Worm (Caenorhabditis elegans) whole organism, L3 larva: ENCODE data around the gene F10C2.3.

Experiments used
- R02D3.7 ChIP-seq: fragments of 150-350 bp; optimal IDR thresholded peaks from 2 replicates; lab custom pipeline; 2014; ENCODE audit warnings: missing biosample characterization, missing genetic modification characterization
- ZK546.5 ChIP-seq: sonication (generic microtip); optimal IDR thresholded peaks from 2 replicates; lab custom pipeline; 2017; ENCODE audit warnings: missing biosample characterization, missing genetic modification characterization
- aly-2 ChIP-seq: fragments of 150-350 bp; optimal IDR thresholded peaks from 2 replicates; lab custom pipeline; 2014; ENCODE audit warnings: missing biosample characterization, missing genetic modification characterization
- ama-1 ChIP-seq: fragments of 150-350 bp; optimal IDR thresholded peaks from 2 replicates; lab custom pipeline; 2018
- ceh-16 ChIP-seq: sonication (generic microtip); optimal IDR thresholded peaks from 2 replicates; lab custom pipeline; 2017; ENCODE audit warnings: missing biosample characterization, missing genetic modification characterization
- ceh-28 ChIP-seq: fragments of 150-350 bp; optimal IDR thresholded peaks from 2 replicates; lab custom pipeline; 2014; ENCODE audit warnings: missing biosample characterization, missing genetic modification reagents, missing genetic modification characterization
- ceh-82 ChIP-seq: fragments of 150-350 bp; optimal IDR thresholded peaks from 2 replicates; lab custom pipeline; 2014; ENCODE audit warnings: missing biosample characterization, missing genetic modification characterization
- ceh-9 ChIP-seq: sonication (generic microtip); optimal IDR thresholded peaks from 2 replicates; lab custom pipeline; 2018; ENCODE audit warnings: missing biosample characterization, missing genetic modification characterization
- daf-12 ChIP-seq: fragments of 150-350 bp; optimal IDR thresholded peaks from 2 replicates; lab custom pipeline; 2014; ENCODE audit warnings: missing biosample characterization, missing genetic modification reagents, missing genetic modification characterization
- egl-27 ChIP-seq: sonication (generic microtip); optimal IDR thresholded peaks from 4 replicates; lab custom pipeline; 2017; ENCODE audit warnings: missing biosample characterization, missing genetic modification reagents, missing genetic modification characterization
- egl-5 ChIP-seq: fragments of 150-350 bp; optimal IDR thresholded peaks from 2 replicates; lab custom pipeline; 2017; ENCODE audit warnings: missing biosample characterization, missing genetic modification reagents, missing genetic modification characterization, inconsistent platforms
- elt-2 ChIP-seq: sonication (generic microtip); optimal IDR thresholded peaks from 2 replicates; lab custom pipeline; 2016; ENCODE audit warnings: missing genetic modification reagents, mild to moderate bottlenecking, missing genetic modification characterization, missing compliant biosample characterization
- elt-3 ChIP-seq, 3 experiments: fragments of 150-350 bp in 1 of 3; sonication (generic microtip) in 2 of 3; optimal IDR thresholded peaks; 2 replicates in 2 of 3; 4 replicates in 1 of 3; lab custom pipeline; 2014 to 2017; ENCODE audit warnings: missing biosample characterization in 3 of 3, missing genetic modification characterization in 3 of 3
- eor-1 ChIP-seq, 2 experiments: fragments of 150-350 bp; optimal IDR thresholded peaks; 2 replicates each; lab custom pipeline; 2014 to 2018; ENCODE audit warnings: missing biosample characterization in 2 of 2, missing genetic modification characterization in 2 of 2
- fkh-10 ChIP-seq: sonication (generic microtip); optimal IDR thresholded peaks from 2 replicates; lab custom pipeline; 2017; ENCODE audit warnings: missing biosample characterization, missing genetic modification reagents, missing genetic modification characterization
- fkh-2 ChIP-seq: fragments of 150-350 bp; optimal IDR thresholded peaks from 2 replicates; lab custom pipeline; 2014; ENCODE audit warnings: missing biosample characterization, missing genetic modification reagents, missing genetic modification characterization
- fos-1 ChIP-seq: fragments of 150-350 bp; optimal IDR thresholded peaks from 2 replicates; lab custom pipeline; 2014; ENCODE audit warnings: missing biosample characterization, missing genetic modification characterization
- hmg-11 ChIP-seq: sonication (generic microtip); optimal IDR thresholded peaks from 2 replicates; lab custom pipeline; 2016; ENCODE audit warnings: missing genetic modification characterization, missing compliant biosample characterization
- jun-1 ChIP-seq: fragments of 150-350 bp; optimal IDR thresholded peaks from 2 replicates; lab custom pipeline; 2014; ENCODE audit warnings: missing biosample characterization, missing genetic modification reagents, missing genetic modification characterization
- lin-15B ChIP-seq: fragments of 150-350 bp; optimal IDR thresholded peaks from 2 replicates; lab custom pipeline; 2014; ENCODE audit warnings: missing biosample characterization, missing genetic modification characterization
- lin-39 ChIP-seq: fragments of 150-350 bp; optimal IDR thresholded peaks from 2 replicates; lab custom pipeline; 2018; ENCODE audit warnings: missing biosample characterization, missing genetic modification reagents, missing genetic modification characterization
- lsy-12 ChIP-seq: sonication (generic microtip); optimal IDR thresholded peaks from 2 replicates; lab custom pipeline; 2016; ENCODE audit warnings: mild to moderate bottlenecking, missing genetic modification characterization, missing compliant biosample characterization
- mdl-1 ChIP-seq: fragments of 150-350 bp; optimal IDR thresholded peaks from 2 replicates; lab custom pipeline; 2014; ENCODE audit warnings: missing biosample characterization, missing genetic modification characterization
- mml-1 ChIP-seq: fragments of 150-350 bp; sonication (generic microtip); optimal IDR thresholded peaks from 3 replicates; lab custom pipeline; 2014; ENCODE audit warnings: missing biosample characterization, missing genetic modification characterization
- nfya-1 ChIP-seq: sonication (generic microtip); optimal IDR thresholded peaks from 2 replicates; lab custom pipeline; 2017; ENCODE audit warnings: missing genetic modification characterization, mild to moderate bottlenecking, missing compliant biosample characterization, antibody characterized with exemption, moderate library complexity; ENCODE audit not compliant: insufficient read depth
- nhr-11 ChIP-seq: fragments of 150-350 bp; optimal IDR thresholded peaks from 2 replicates; lab custom pipeline; 2014; ENCODE audit warnings: missing biosample characterization, missing genetic modification characterization
- nhr-12 ChIP-seq: fragments of 150-350 bp; optimal IDR thresholded peaks from 2 replicates; lab custom pipeline; 2014; ENCODE audit warnings: missing biosample characterization, missing genetic modification characterization
- nhr-23 ChIP-seq: fragments of 150-350 bp; optimal IDR thresholded peaks from 2 replicates; lab custom pipeline; 2014; ENCODE audit warnings: missing biosample characterization, missing genetic modification reagents, missing genetic modification characterization
- nhr-237 ChIP-seq: fragments of 150-350 bp; optimal IDR thresholded peaks from 2 replicates; lab custom pipeline; 2014; ENCODE audit warnings: missing biosample characterization, missing genetic modification characterization
- nhr-25 ChIP-seq: sonication (generic microtip); optimal IDR thresholded peaks from 2 replicates; lab custom pipeline; 2017; ENCODE audit warnings: missing biosample characterization, missing genetic modification characterization
- nhr-28 ChIP-seq: fragments of 150-350 bp; optimal IDR thresholded peaks from 2 replicates; lab custom pipeline; 2014; ENCODE audit warnings: missing biosample characterization, missing genetic modification characterization
- nhr-43 ChIP-seq: sonication (generic microtip); optimal IDR thresholded peaks from 2 replicates; lab custom pipeline; 2016; ENCODE audit warnings: mild to moderate bottlenecking, missing genetic modification characterization, missing compliant biosample characterization; ENCODE audit not compliant: poor library complexity, severe bottlenecking
- nhr-67 ChIP-seq: fragments of 150-350 bp; optimal IDR thresholded peaks from 2 replicates; lab custom pipeline; 2014; ENCODE audit warnings: missing biosample characterization, missing genetic modification characterization
- nhr-76 ChIP-seq: fragments of 150-350 bp; sonication (generic microtip); optimal IDR thresholded peaks from 5 replicates; lab custom pipeline; 2014; ENCODE audit warnings: missing biosample characterization, missing genetic modification characterization
- nhr-77 ChIP-seq: fragments of 150-350 bp; optimal IDR thresholded peaks from 2 replicates; lab custom pipeline; 2014; ENCODE audit warnings: missing biosample characterization, missing genetic modification characterization
- pha-4 ChIP-seq: fragments of 150-350 bp; optimal IDR thresholded peaks from 2 replicates; lab custom pipeline; 2014; ENCODE audit warnings: missing biosample characterization, missing genetic modification reagents, missing genetic modification characterization
- pqm-1 ChIP-seq: fragments of 150-350 bp; optimal IDR thresholded peaks from 2 replicates; lab custom pipeline; 2017; ENCODE audit warnings: missing biosample characterization, missing genetic modification characterization, inconsistent platforms
- sea-2 ChIP-seq: fragments of 150-350 bp; sonication (generic microtip); optimal IDR thresholded peaks from 4 replicates; lab custom pipeline; 2014; ENCODE audit warnings: missing biosample characterization, missing genetic modification reagents, missing genetic modification characterization
- skn-1 ChIP-seq: fragments of 150-350 bp; optimal IDR thresholded peaks from 2 replicates; lab custom pipeline; 2014; ENCODE audit warnings: missing biosample characterization, missing genetic modification characterization
- snpc-4 ChIP-seq: fragments of 150-350 bp; optimal IDR thresholded peaks from 2 replicates; lab custom pipeline; 2014; ENCODE audit warnings: missing biosample characterization, missing genetic modification characterization
- tbx-2 ChIP-seq: sonication (generic microtip); optimal IDR thresholded peaks from 2 replicates; lab custom pipeline; 2016; ENCODE audit warnings: mild to moderate bottlenecking, missing genetic modification characterization, missing compliant biosample characterization
- unc-39 ChIP-seq: sonication (generic microtip); optimal IDR thresholded peaks from 4 replicates; lab custom pipeline; 2017; ENCODE audit warnings: missing biosample characterization, missing genetic modification characterization
- unc-62 ChIP-seq: fragments of 150-350 bp; sonication (generic microtip); optimal IDR thresholded peaks from 4 replicates; lab custom pipeline; 2014; ENCODE audit warnings: missing biosample characterization, missing genetic modification reagents, missing genetic modification characterization
- zag-1 ChIP-seq: fragments of 150-350 bp; optimal IDR thresholded peaks from 2 replicates; lab custom pipeline; 2014; ENCODE audit warnings: missing biosample characterization, missing genetic modification characterization
- ztf-11 ChIP-seq: fragments of 150-350 bp; optimal IDR thresholded peaks from 2 replicates; lab custom pipeline; 2014; ENCODE audit warnings: missing biosample characterization, missing genetic modification characterization
- ztf-4 ChIP-seq: fragments of 150-350 bp; optimal IDR thresholded peaks from 2 replicates; lab custom pipeline; 2014; ENCODE audit warnings: missing biosample characterization, missing genetic modification characterization

The F10C2.3 gene

DNA sequence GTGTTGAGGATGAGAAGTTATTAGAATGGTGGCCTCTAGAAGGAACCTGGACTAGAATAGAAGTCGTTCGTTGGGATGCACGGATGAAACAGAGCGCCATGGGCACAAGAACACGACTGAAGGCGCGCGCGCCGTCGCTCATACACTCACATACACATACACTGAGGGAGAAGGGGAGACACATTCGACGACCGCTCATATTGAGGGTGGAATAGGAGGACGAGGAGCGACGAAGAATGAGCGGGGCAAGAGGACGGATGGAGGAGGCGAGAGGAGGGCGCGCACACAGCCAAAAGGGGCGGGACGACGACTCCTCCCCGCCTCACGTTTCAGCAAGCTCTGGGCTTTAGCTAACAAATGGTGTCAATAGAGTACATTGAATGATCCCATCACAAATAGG is 18.7 kb downstream of the F10C2.3 start:
- TF ChIP-seq mml-1 (tag; lab: Kevin White, UChicago) (no peak), nhr-237 (no peak), daf-12 (no peak), aly-2 (tag; lab: Kevin White, UChicago) (no peak), mdl-1 (tag; lab: Kevin White, UChicago) (no peak), eor-1 (tag; optimal IDR thresholded peaks at IDR 0.05; lab: Kevin White, UChicago) (no peak), fkh-2 (no peak), nfya-1 (tag; lab: Kevin White, UChicago) (peak; percentile 48), lin-15B (peak; percentile 32), snpc-4 (tag; lab: Kevin White, UChicago) (peak; percentile 3), ama-1 (lab: Kevin White, UChicago) (peak; percentile 80), egl-27 (tag; lab: Kevin White, UChicago) (no peak), unc-39 (tag; lab: Kevin White, UChicago) (no peak), lin-39 (tag; lab: Kevin White, UChicago) (peak; percentile 77), tbx-2 (no peak), pha-4 (tag; lab: Kevin White, UChicago) (peak; percentile 24)
- TF ChIP-seq, all 47 proteins: peak for 6

ce11 chrV:12039755-12040154 is 19.6 kb downstream of the F10C2.3 start:
- peak; percentile 40 for TF ChIP-seq nhr-23
- TF ChIP-seq nhr-76 (tag; lab: Kevin White, UChicago) = no peak
- TF ChIP-seq nhr-12 = no peak
- no peak for TF ChIP-seq mdl-1 (tag; lab: Kevin White, UChicago)
- no peak for TF ChIP-seq nhr-77 (tag; lab: Kevin White, UChicago)
- TF ChIP-seq pqm-1 (tag; lab: Kevin White, UChicago) = no peak
- TF ChIP-seq aly-2 (tag; lab: Kevin White, UChicago) = no peak

ce11 chrV:12040823-12041606 is 20.9 kb downstream of the F10C2.3 start, which contains the start of the genes kup-1 and F10C2.4:
TSS of gene kup-1 (minus strand) at chrV:12040873.
TSS of gene F10C2.4 (plus strand) at chrV:12041556.
- TF ChIP-seq elt-2 (tag; lab: Kevin White, UChicago) (peak; percentile 21), nhr-43 (tag; lab: Kevin White, UChicago) (no peak), lin-39 (tag; lab: Kevin White, UChicago) (no peak), sea-2 (GFP tag; lab: Kevin White, UChicago) (no peak), zag-1 (tag; lab: Kevin White, UChicago) (no peak), ceh-16 (tag; lab: Kevin White, UChicago) (no peak), jun-1 (tag; lab: Kevin White, UChicago) (no peak), lin-15B (peak; percentile 87), lsy-12 (tag; lab: Kevin White, UChicago) (no peak), fos-1 (tag; lab: Kevin White, UChicago) (no peak), ztf-11 (tag; lab: Kevin White, UChicago) (no peak), tbx-2 (no peak), mdl-1 (tag; lab: Kevin White, UChicago) (no peak), nhr-67 (no peak), ztf-4 (tag; lab: Kevin White, UChicago) (no peak), pqm-1 (tag; lab: Kevin White, UChicago) (no peak), fkh-10 (no peak), elt-3 (tag; optimal IDR thresholded peaks at IDR 0.05; lab: Kevin White, UChicago) (no peak), nhr-11 (tag; lab: Kevin White, UChicago) (no peak), nfya-1 (tag; lab: Kevin White, UChicago) (peak; percentile 82), ZK546.5 (tag; lab: Kevin White, UChicago) (no peak), snpc-4 (tag; lab: Kevin White, UChicago) (peak; percentile 66), aly-2 (tag; lab: Kevin White, UChicago) (no peak), nhr-28 (tag; lab: Kevin White, UChicago) (no peak), unc-62 (no peak), fkh-2 (no peak), unc-39 (tag; lab: Kevin White, UChicago) (no peak), R02D3.7 (tag; lab: Kevin White, UChicago) (no peak), hmg-11 (peak; percentile 59), ceh-28 (tag; lab: Kevin White, UChicago) (peak; percentile 68), egl-27 (tag; lab: Kevin White, UChicago) (no peak), nhr-237 (no peak), nhr-77 (tag; lab: Kevin White, UChicago) (no peak), ceh-82 (tag; lab: Kevin White, UChicago) (no peak), pha-4 (tag; lab: Kevin White, UChicago) (peak; percentile 64), skn-1 (tag; lab: Kevin White, UChicago) (no peak), ceh-9 (tag; lab: Kevin White, UChicago) (no peak), nhr-76 (tag; lab: Kevin White, UChicago) (no peak), daf-12 (no peak), nhr-25 (tag; lab: Kevin White, UChicago) (peak; percentile 36), eor-1 (tag; optimal IDR thresholded peaks at IDR 0.05; lab: Kevin White, UChicago) (no peak), egl-5 (peak; percentile 65), nhr-12 (no peak), mml-1 (tag; lab: Kevin White, UChicago) (no peak)
